Worm (Caenorhabditis elegans) whole organism, L3 larva: Measurements from ENCODE around the gene F28A10.7.

Experiments
- lsy-12 ChIP-seq: sonication (generic microtip); optimal IDR thresholded peaks from 2 replicates; lab custom pipeline; 2016; ENCODE audit warnings: mild to moderate bottlenecking, missing genetic modification characterization, missing compliant biosample characterization
- sea-2 ChIP-seq: fragments of 150-350 bp; sonication (generic microtip); optimal IDR thresholded peaks from 4 replicates; lab custom pipeline; 2014; ENCODE audit warnings: missing biosample characterization, missing genetic modification reagents, missing genetic modification characterization

ce11 chrII:808457-808856 is 37.1 kb downstream of the F28A10.7 start, which contains the start of gene F46F5.11:
- TF ChIP-seq lsy-12 (tag; lab: Kevin White, UChicago) = no peak
- TF ChIP-seq sea-2 = no peak
